Worm (Caenorhabditis elegans): ENCODE results near the gene ooc-3.

ooc-3 gene

DNA sequence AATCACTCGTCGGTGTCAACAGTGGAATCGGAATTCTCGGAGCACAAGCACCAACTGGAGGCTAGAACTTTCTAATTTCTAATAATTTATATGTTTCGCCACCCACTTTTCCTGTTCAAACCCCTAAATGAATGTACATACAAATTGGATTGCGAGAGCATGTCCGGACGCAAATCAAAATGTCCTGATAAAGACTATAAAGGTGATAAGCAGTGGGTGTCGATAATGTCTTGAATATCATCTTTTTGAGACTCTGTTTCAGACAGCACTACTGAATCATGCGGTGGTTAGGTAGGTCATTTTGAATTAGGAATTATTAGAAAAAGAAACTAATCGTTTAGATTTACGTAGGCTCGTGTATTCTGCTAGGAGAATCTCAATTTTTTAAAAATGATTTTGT, 46.4 kb downstream of the ooc-3 start, which contains the start of gene W02B12.1:
TSS of gene W02B12.1 (plus strand) at position 269 of the 400 bp plus-strand sequence.
- TF ChIP-seq elt-2 (tag; optimal IDR thresholded peaks at IDR 0.05) (peak; percentile 40), npax-4 (tag; optimal IDR thresholded peaks at IDR 0.05) (no peak)

DNA sequence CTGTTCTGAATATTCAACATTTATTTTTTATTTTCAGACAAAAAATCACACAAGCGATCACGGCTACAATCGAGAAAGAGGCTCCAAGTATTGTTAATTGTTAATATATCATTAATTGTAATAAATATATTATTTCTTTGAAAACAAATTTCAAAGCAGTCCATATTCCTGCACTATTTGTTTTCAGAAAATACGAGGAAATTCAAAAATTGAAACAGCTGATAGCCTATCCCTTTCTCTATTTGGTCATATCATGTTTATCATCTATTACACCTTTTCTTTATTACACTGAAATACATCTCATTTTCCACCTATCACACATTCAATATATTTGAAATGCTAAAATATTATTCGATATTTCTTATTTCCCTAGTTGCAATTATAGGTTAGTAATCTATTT, 50.1 kb downstream of the ooc-3 start, which contains the start of gene W02B12.13:
TSS of gene W02B12.13 (plus strand) at position 301 of the 400 bp plus-strand sequence.
- TF ChIP-seq ceh-9 (tag; optimal IDR thresholded peaks at IDR 0.05) (no peak), ceh-14 (tag; optimal IDR thresholded peaks at IDR 0.05) (no peak), ets-4 (tag; optimal IDR thresholded peaks at IDR 0.05) (no peak), unc-42 (tag; optimal IDR thresholded peaks at IDR 0.05) (no peak)

DNA sequence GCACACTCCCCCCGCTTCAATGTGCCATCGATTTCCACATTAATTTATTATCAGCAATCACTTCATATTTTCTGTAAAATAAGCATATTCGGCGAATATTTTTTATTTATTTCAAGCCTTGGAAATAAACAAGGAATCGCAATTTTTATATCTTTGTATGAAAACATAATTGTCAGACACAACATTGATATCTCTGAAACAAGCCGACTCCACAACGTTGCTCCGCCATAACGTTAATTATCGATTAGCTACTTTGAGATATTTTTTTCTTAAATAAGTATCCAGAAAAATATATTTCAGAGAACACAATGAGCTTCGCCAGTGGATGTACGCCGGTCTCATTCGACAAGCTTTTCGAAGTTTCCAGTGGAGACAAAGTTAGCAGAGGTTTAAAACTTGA, 51.3 kb downstream of the ooc-3 start, which contains the start of gene adbp-1:
TSS of gene adbp-1 (plus strand) at position 301 of the 400 bp plus-strand sequence.
- TF ChIP-seq lin-11 (tag; optimal IDR thresholded peaks at IDR 0.05) (no peak), fkh-6 (tag; optimal IDR thresholded peaks at IDR 0.05) (no peak), K09A11.1 (tag; optimal IDR thresholded peaks at IDR 0.05; ENCODE audit: insufficient read depth) (no peak), pha-4 (tag; optimal IDR thresholded peaks at IDR 0.05) (no peak), fax-1 (tag; optimal IDR thresholded peaks at IDR 0.05) (no peak), K02D7.2 (tag; optimal IDR thresholded peaks at IDR 0.05) (no peak), che-1 (tag; optimal IDR thresholded peaks at IDR 0.05) (no peak), fkh-10 (GFP tag; optimal IDR thresholded peaks at IDR 0.05) (no peak), eyg-1 (tag; optimal IDR thresholded peaks at IDR 0.05) (no peak), ceh-22 (tag; optimal IDR thresholded peaks at IDR 0.05) (no peak), F13H6.1 (tag; optimal IDR thresholded peaks at IDR 0.05) (no peak), ceh-48 (tag; optimal IDR thresholded peaks at IDR 0.05) (no peak), unc-86 (tag; optimal IDR thresholded peaks at IDR 0.05) (no peak), ets-4 (tag; optimal IDR thresholded peaks at IDR 0.05) (no peak)
